Worm (Caenorhabditis elegans): ENCODE results near the gene C16A11.3.

The C16A11.3 gene

DNA sequence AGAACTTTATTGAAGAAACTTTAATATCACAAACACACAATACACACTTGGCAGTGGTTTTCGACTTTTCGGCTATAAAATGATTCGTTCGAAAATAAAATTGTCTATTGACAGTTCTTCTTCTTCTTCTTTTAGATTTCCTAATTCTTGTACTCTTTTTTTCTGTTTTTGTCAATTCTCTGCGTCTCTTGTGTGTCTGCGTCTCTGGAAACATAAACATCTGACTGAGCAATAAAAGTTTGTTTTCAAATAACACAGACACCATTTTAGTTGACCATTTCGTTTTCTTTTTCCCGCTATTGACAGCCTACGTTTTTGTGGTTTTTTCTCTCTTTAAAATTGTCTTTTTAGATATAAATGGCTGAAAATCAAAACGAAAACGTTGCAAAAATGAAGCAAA lies 49.4 kb upstream of the C16A11.3 start, which contains the start of gene R03H10.1 (continued):
- TF ChIP-seq lin-38 (GFP tag; IDR thresholded peaks at IDR 0.05), result no peak
- no peak for TF ChIP-seq T20F7.1 (GFP tag; optimal IDR thresholded peaks at IDR 0.05)
- TF ChIP-seq D1046.2 (GFP tag; IDR thresholded peaks at IDR 0.05), result no peak
- TF ChIP-seq mep-1 (tag; optimal IDR thresholded peaks at IDR 0.05), result no peak
- TF ChIP-seq nhr-28 (tag; optimal IDR thresholded peaks at IDR 0.05), result peak; percentile 14
- no peak for TF ChIP-seq zag-1 (tag; optimal IDR thresholded peaks at IDR 0.05)

- TF ChIP-seq zag-1 (tag; optimal IDR thresholded peaks at IDR 0.05) (no peak), daf-12 (tag; optimal IDR thresholded peaks at IDR 0.05) (no peak), dmd-6 (GFP tag; IDR thresholded peaks at IDR 0.05) (no peak), mep-1 (tag; optimal IDR thresholded peaks at IDR 0.05) (no peak)
These were observed 47.0 kb upstream of the C16A11.3 start, which contains the start of gene R03H10.11 for ce11 chrII:4182364-4182763. Gene R03H10.11, plus strand, starts transcription at chrII:4182664.

DNA sequence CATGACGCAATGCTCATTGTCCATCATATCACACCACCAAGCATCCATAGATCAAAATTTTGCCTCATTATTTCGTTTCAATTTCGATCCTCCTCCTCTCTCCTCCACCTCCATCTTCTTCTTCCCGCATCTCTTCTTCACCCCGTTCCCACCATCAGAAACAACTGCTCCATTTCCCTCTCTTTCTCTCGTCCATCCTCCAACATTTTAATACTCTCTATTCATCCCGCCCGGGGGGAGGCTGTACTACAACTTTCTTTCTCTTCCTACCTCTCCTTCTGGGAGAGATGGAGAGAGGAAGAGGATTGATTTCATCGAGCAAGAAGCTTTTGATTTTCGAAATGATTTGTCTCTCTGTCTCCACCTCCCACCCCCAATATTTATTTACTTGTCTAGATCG lies 45.4 kb upstream of the C16A11.3 start:
- TF ChIP-seq attf-4 (tag; optimal IDR thresholded peaks at IDR 0.05) (no peak), nhr-28 (tag; optimal IDR thresholded peaks at IDR 0.05) (peak; percentile 8), ztf-11 (tag; optimal IDR thresholded peaks at IDR 0.05) (no peak), daf-16 (GFP tag; optimal IDR thresholded peaks at IDR 0.05) (peak in 1 of 2 experiments; percentile 21), daf-16 (tag; optimal IDR thresholded peaks at IDR 0.05) (no peak), hmg-1.1 (GFP tag; IDR thresholded peaks at IDR 0.05) (0 out of 2 replicates have a peak, but pooled peaks have one; percentile 22)

ce11 chrII:4186364-4186763 lies 43.0 kb upstream of the C16A11.3 start, which contains the start of gene cpna-1:
Gene cpna-1, plus strand, starts transcription at chrII:4186664.
- TF ChIP-seq mdt-29 (GFP tag; IDR thresholded peaks at IDR 0.05) (no peak), tra-1 (GFP tag; IDR thresholded peaks at IDR 0.05) (no peak), nhr-25 (tag; optimal IDR thresholded peaks at IDR 0.05; ENCODE audit: borderline replicate concordance, insufficient read depth) (no peak), arid-1 (GFP tag; conservative IDR thresholded peaks at IDR 0.05) (no peak), set-16 (GFP tag; IDR thresholded peaks at IDR 0.05) (0 out of 2 replicates have a peak, but pooled peaks have one; percentile 33)

DNA sequence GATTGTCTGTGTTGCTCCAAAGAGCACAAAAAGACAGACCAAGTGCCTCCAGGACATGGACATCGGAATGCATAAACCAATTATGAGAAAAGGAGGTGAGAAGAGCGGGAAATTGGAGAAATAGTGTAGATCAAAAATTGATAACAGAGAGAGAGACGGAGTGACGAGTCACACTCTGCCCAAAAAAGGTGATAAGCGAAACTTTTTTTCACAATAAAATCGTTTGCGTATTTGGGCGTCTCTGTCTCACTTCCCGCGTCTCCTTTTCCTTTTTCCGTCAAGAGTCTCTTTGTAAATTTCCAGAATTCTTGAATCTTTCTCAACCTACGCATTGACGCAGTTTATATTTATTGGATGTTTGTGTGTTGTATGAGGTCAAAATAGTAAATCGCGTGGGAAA lies 35.2 kb upstream of the C16A11.3 start, which contains the start of gene mth-2:
Gene mth-2 (minus strand): TSS at position 188 of the 400 bp plus-strand sequence.
- TF ChIP-seq daf-16 (GFP tag; optimal IDR thresholded peaks at IDR 0.05) (no peak), daf-16 (tag; optimal IDR thresholded peaks at IDR 0.05) (peak; percentile 58), tra-1 (GFP tag; IDR thresholded peaks at IDR 0.05) (peak; percentile 25; the same call in 1 of the 2 replicates), egl-43 (GFP tag; IDR thresholded peaks at IDR 0.05) (no peak), mxl-2 (GFP tag; conservative IDR thresholded peaks at IDR 0.05) (no peak), F10B5.3 (tag; optimal IDR thresholded peaks at IDR 0.05) (no peak), F26F4.8 (GFP tag; conservative IDR thresholded peaks at IDR 0.05) (no peak), set-16 (GFP tag; IDR thresholded peaks at IDR 0.05) (no peak), hif-1 (tag; optimal IDR thresholded peaks at IDR 0.05) (no peak), lsy-2 (tag; optimal IDR thresholded peaks at IDR 0.05) (no peak), nhr-77 (tag; optimal IDR thresholded peaks at IDR 0.05) (peak; percentile 48), arid-1 (GFP tag; conservative IDR thresholded peaks at IDR 0.05) (no peak), unc-62 (GFP tag; optimal IDR thresholded peaks at IDR 0.05 in 1 of 2) (peak in 1 of 2 experiments; percentile 43), unc-62 (tag; optimal IDR thresholded peaks at IDR 0.05) (no peak), F44E2.7 (GFP tag; IDR thresholded peaks at IDR 0.05) (no peak), jun-1 (tag; optimal IDR thresholded peaks at IDR 0.05) (no peak), hlh-30 (tag; optimal IDR thresholded peaks at IDR 0.05; ENCODE audit: insufficient read depth) (no peak), vab-7 (GFP tag; IDR thresholded peaks at IDR 0.05) (no peak), duxl-1 (tag; optimal IDR thresholded peaks at IDR 0.05; ENCODE audit: poor library complexity) (no peak), ZK546.5 (tag; optimal IDR thresholded peaks at IDR 0.05) (no peak), nhr-41 (GFP tag; IDR thresholded peaks at IDR 0.05) (no peak), ces-1 (GFP tag; optimal IDR thresholded peaks at IDR 0.05) (no peak), lir-3 (tag; optimal IDR thresholded peaks at IDR 0.05) (no peak), Y48G9A.11 (GFP tag; IDR thresholded peaks at IDR 0.05) (no peak), dmd-6 (GFP tag; IDR thresholded peaks at IDR 0.05) (peak; percentile 76), egl-27 (tag; optimal IDR thresholded peaks at IDR 0.05) (no peak), ztf-7 (tag; optimal IDR thresholded peaks at IDR 0.05) (no peak), attf-4 (tag; optimal IDR thresholded peaks at IDR 0.05) (no peak), ceh-28 (tag; optimal IDR thresholded peaks at IDR 0.05) (no peak), hlh-11 (tag; optimal IDR thresholded peaks at IDR 0.05) (peak; percentile 68), nhr-48 (tag; optimal IDR thresholded peaks at IDR 0.05) (no peak), nhr-28 (tag; optimal IDR thresholded peaks at IDR 0.05) (peak; percentile 89)

All from whole organism, L4 larva.